Fruit fly (Drosophila melanogaster): ENCODE results near the gene GluRIIE.

DNA sequence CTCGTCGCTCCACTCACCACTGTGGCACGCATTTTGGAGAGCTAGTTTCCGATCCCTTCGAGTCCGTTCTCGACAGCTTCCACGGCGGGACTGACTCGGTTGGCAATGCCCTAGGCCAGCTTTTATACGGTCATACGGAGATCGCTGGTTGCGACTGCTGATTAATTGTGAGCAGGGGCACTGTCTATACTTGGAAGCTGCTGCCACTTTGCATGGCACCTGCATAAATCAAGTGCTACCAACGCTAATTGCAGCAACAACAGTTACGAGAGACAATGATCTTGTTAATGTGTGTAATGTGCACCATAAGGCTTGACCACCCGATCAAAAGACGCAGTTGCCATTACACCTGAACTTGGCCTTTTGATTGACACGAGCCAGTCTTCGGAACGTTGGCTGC, 28.7 kb upstream of the GluRIIE start, which contains the start of gene CG4000:
- TF ChIP-seq CG8478 (optimal IDR thresholded peaks at IDR 0.05) (no peak), CTCF (optimal IDR thresholded peaks at IDR 0.05) (no peak)

Data from S2 (cell line).